Fruit fly (Drosophila melanogaster) whole organism, embryonic: ENCODE results near the gene Osi2.

Experiments
- BtbVII ChIP-seq: fragments of 200-800 bp; sonication (Bioruptor generic); optimal IDR thresholded peaks from 3 replicates; lab custom pipeline; 2017; ENCODE audit warnings: missing biosample characterization, mild to moderate bottlenecking, missing genetic modification characterization
- CG1024 ChIP-seq: fragments of 200-800 bp; sonication (Bioruptor generic); IDR thresholded peaks from 2 replicates; pipeline ENCODE4 v1.3.6; 2022; ENCODE audit warnings: missing biosample characterization, missing genetic modification characterization
- CG10654 ChIP-seq: fragments of 200-800 bp; sonication (Bioruptor generic); optimal IDR thresholded peaks from 2 replicates; lab custom pipeline; 2016; ENCODE audit warnings: missing biosample characterization, missing genetic modification characterization
- CG10959 ChIP-seq: fragments of 200-800 bp; sonication (Bioruptor generic); IDR thresholded peaks from 2 replicates; pipeline ENCODE4 v1.3.6; 2022; ENCODE audit warnings: missing biosample characterization, missing genetic modification characterization
- CG11085 ChIP-seq: fragments of 200-800 bp; sonication (Bioruptor generic); IDR thresholded peaks from 2 replicates; pipeline ENCODE4 v1.3.6; 2022; ENCODE audit warnings: missing biosample characterization, missing genetic modification characterization
- CG12104 ChIP-seq: fragments of 200-800 bp; sonication (Bioruptor generic); optimal IDR thresholded peaks from 3 replicates; lab custom pipeline; 2016; ENCODE audit warnings: missing biosample characterization, missing genetic modification characterization
- CG13287 ChIP-seq: fragments of 200-800 bp; sonication (Bioruptor generic); IDR thresholded peaks from 2 replicates; pipeline ENCODE4 v1.3.6; 2022; ENCODE audit warnings: missing biosample characterization, missing genetic modification characterization; ENCODE audit not compliant: partially characterized antibody
- CG1602 ChIP-seq: fragments of 200-800 bp; sonication (Bioruptor generic); optimal IDR thresholded peaks from 3 replicates; lab custom pipeline; 2016; ENCODE audit warnings: missing biosample characterization, missing genetic modification characterization
- CG1647 ChIP-seq: fragments of 200-800 bp; sonication (Bioruptor generic); optimal IDR thresholded peaks from 3 replicates; lab custom pipeline; 2016; ENCODE audit warnings: missing biosample characterization, missing genetic modification characterization
- CG17361 ChIP-seq: fragments of 200-800 bp; sonication (Bioruptor generic); IDR thresholded peaks from 3 replicates; pipeline ENCODE4 v1.3.6; 2022; ENCODE audit warnings: missing biosample characterization, missing genetic modification characterization
- CG17385 ChIP-seq: fragments of 200-800 bp; sonication (Bioruptor generic); optimal IDR thresholded peaks from 3 replicates; lab custom pipeline; 2018; ENCODE audit warnings: missing biosample characterization, mild to moderate bottlenecking, missing genetic modification characterization
- CG17912 ChIP-seq: fragments of 200-800 bp; sonication (Bioruptor generic); optimal IDR thresholded peaks from 2 replicates; lab custom pipeline; 2018; ENCODE audit warnings: missing biosample characterization, mild to moderate bottlenecking, missing genetic modification characterization
- CG18262 ChIP-seq: fragments of 200-800 bp; optimal IDR thresholded peaks from 3 replicates; lab custom pipeline; 2019; ENCODE audit warnings: missing biosample characterization, mild to moderate bottlenecking, missing genetic modification characterization, moderate library complexity
- CG2129 ChIP-seq: fragments of 200-800 bp; sonication (Bioruptor generic); IDR thresholded peaks from 2 replicates; pipeline ENCODE4 v1.3.6; 2022; ENCODE audit warnings: missing biosample characterization, missing genetic modification characterization; ENCODE audit not compliant: partially characterized antibody
- CG2875 ChIP-seq: fragments of 200-800 bp; sonication (Bioruptor generic); optimal IDR thresholded peaks from 2 replicates; lab custom pipeline; 2017; ENCODE audit warnings: missing biosample characterization, mild to moderate bottlenecking, missing genetic modification characterization, missing genetic modification reagents
- CG3065 ChIP-seq: fragments of 200-800 bp; sonication (Bioruptor generic); optimal IDR thresholded peaks from 2 replicates; lab custom pipeline; 2016; ENCODE audit warnings: missing biosample characterization, missing genetic modification characterization
- CG31224 ChIP-seq: fragments of 200-800 bp; sonication (Bioruptor generic); IDR thresholded peaks from 2 replicates; pipeline ENCODE4 v1.3.6; 2022; ENCODE audit warnings: missing biosample characterization, missing genetic modification characterization
- CG31441 ChIP-seq: fragments of 200-800 bp; sonication (Bioruptor generic); IDR thresholded peaks from 2 replicates; pipeline ENCODE4 v1.3.6; 2022; ENCODE audit warnings: missing biosample characterization, missing genetic modification characterization
- CG34224 ChIP-seq: fragments of 200-800 bp; sonication (Bioruptor generic); IDR thresholded peaks from 3 replicates; pipeline ENCODE4 v1.3.6; 2022; ENCODE audit warnings: missing biosample characterization, missing genetic modification characterization; ENCODE audit not compliant: partially characterized antibody
- CG34422 ChIP-seq: fragments of 200-800 bp; sonication (Bioruptor generic); IDR thresholded peaks from 3 replicates; pipeline ENCODE4 v1.3.6; 2022; ENCODE audit warnings: missing biosample characterization, missing genetic modification characterization
- CG4424 ChIP-seq: fragments of 200-800 bp; sonication (Bioruptor generic); optimal IDR thresholded peaks from 3 replicates; lab custom pipeline; 2016; ENCODE audit warnings: missing biosample characterization, missing genetic modification characterization
- CG4707 ChIP-seq: fragments of 200-800 bp; sonication (Bioruptor generic); optimal IDR thresholded peaks from 2 replicates; lab custom pipeline; 2018; ENCODE audit warnings: missing biosample characterization, mild to moderate bottlenecking, missing genetic modification characterization, moderate library complexity
- CG6791 ChIP-seq: fragments of 200-800 bp; sonication (Bioruptor generic); IDR thresholded peaks from 3 replicates; pipeline ENCODE4 v1.3.6; 2022; ENCODE audit warnings: missing biosample characterization, missing genetic modification characterization; ENCODE audit not compliant: partially characterized antibody
- CG8089 ChIP-seq: fragments of 200-800 bp; sonication (Bioruptor generic); optimal IDR thresholded peaks from 3 replicates; lab custom pipeline; 2016; ENCODE audit warnings: missing biosample characterization, missing genetic modification characterization
- CG8924 ChIP-seq: fragments of 200-800 bp; optimal IDR thresholded peaks from 3 replicates; lab custom pipeline; 2019; ENCODE audit warnings: missing biosample characterization, mild to moderate bottlenecking, missing genetic modification characterization, moderate library complexity
- Chrac-16 ChIP-seq: fragments of 200-800 bp; sonication (Bioruptor generic); optimal IDR thresholded peaks from 3 replicates; lab custom pipeline; 2016; ENCODE audit warnings: missing biosample characterization, missing genetic modification characterization
- Dfd ChIP-seq, 2 experiments: fragments of >200 bp; optimal IDR thresholded peaks; 2 replicates each; lab custom pipeline; 2017; ENCODE audit warnings: missing biosample characterization in 2 of 2, missing genetic modification characterization in 2 of 2
- Doc2 ChIP-seq: fragments of 200-800 bp; sonication (Bioruptor generic); IDR thresholded peaks from 2 replicates; pipeline ENCODE4 v1.3.6; 2022; ENCODE audit warnings: missing biosample characterization, missing genetic modification characterization
- E2f1 ChIP-seq: fragments of 200-800 bp; sonication (Bioruptor generic); IDR thresholded peaks from 2 replicates; pipeline ENCODE4 v1.3.6; 2022; ENCODE audit warnings: missing biosample characterization, missing genetic modification characterization
- Fer3 ChIP-seq: fragments of 200-800 bp; sonication (Bioruptor generic); optimal IDR thresholded peaks from 2 replicates; lab custom pipeline; 2018; ENCODE audit warnings: missing biosample characterization, mild to moderate bottlenecking, missing genetic modification characterization, moderate library complexity
- HHEX ChIP-seq: fragments of 200-800 bp; sonication (Bioruptor generic); optimal IDR thresholded peaks from 3 replicates; lab custom pipeline; 2017; ENCODE audit warnings: missing biosample characterization, mild to moderate bottlenecking, missing genetic modification characterization, missing genetic modification reagents
- Mad ChIP-seq: fragments of 200-800 bp; sonication (Bioruptor generic); optimal IDR thresholded peaks from 2 replicates; lab custom pipeline; 2016; ENCODE audit warnings: missing biosample characterization, missing genetic modification characterization
- Myb ChIP-seq: fragments of 200-800 bp; sonication (Bioruptor generic); optimal IDR thresholded peaks from 2 replicates; lab custom pipeline; 2016; ENCODE audit warnings: missing biosample characterization, missing genetic modification characterization
- NfI ChIP-seq: fragments of 200-800 bp; sonication (Bioruptor generic); optimal IDR thresholded peaks from 3 replicates; lab custom pipeline; 2018; ENCODE audit warnings: missing biosample characterization, mild to moderate bottlenecking, missing genetic modification characterization, moderate library complexity
- Oaz ChIP-seq: fragments of 200-800 bp; sonication (Bioruptor generic); IDR thresholded peaks from 2 replicates; pipeline ENCODE4 v1.3.6; 2022; ENCODE audit warnings: missing biosample characterization, missing genetic modification characterization
- Oli ChIP-seq: fragments of 200-800 bp; sonication (Bioruptor generic); optimal IDR thresholded peaks from 2 replicates; lab custom pipeline; 2018; ENCODE audit warnings: missing biosample characterization, mild to moderate bottlenecking, missing genetic modification characterization, moderate library complexity
- Side ChIP-seq: fragments of 200-800 bp; sonication (Bioruptor generic); optimal IDR thresholded peaks from 2 replicates; lab custom pipeline; 2016; ENCODE audit warnings: missing biosample characterization, missing genetic modification characterization
- ara ChIP-seq: fragments of 200-800 bp; sonication (Bioruptor generic); IDR thresholded peaks from 2 replicates; pipeline ENCODE4 v1.3.6; 2022; ENCODE audit warnings: missing biosample characterization, missing genetic modification characterization
- ash1 ChIP-seq: fragments of 200-800 bp; sonication (Bioruptor generic); optimal IDR thresholded peaks from 2 replicates; lab custom pipeline; 2018; ENCODE audit warnings: missing biosample characterization, mild to moderate bottlenecking, missing genetic modification characterization
- bigmax ChIP-seq: fragments of 200-800 bp; sonication (Bioruptor generic); optimal IDR thresholded peaks from 2 replicates; lab custom pipeline; 2018; ENCODE audit warnings: missing biosample characterization, mild to moderate bottlenecking, missing genetic modification characterization
- ci ChIP-seq: fragments of 200-800 bp; sonication (Bioruptor generic); IDR thresholded peaks from 3 replicates; pipeline ENCODE4 v1.3.6; 2022; ENCODE audit warnings: missing biosample characterization, missing genetic modification characterization
- dpn ChIP-seq, 2 experiments: fragments of 200-800 bp; sonication (Bioruptor generic); optimal IDR thresholded peaks; 3 replicates each; lab custom pipeline; 2016; ENCODE audit warnings: missing biosample characterization in 2 of 2, missing genetic modification characterization in 2 of 2
- gro ChIP-seq: fragments of 200-800 bp; sonication (Bioruptor generic); optimal IDR thresholded peaks from 2 replicates; lab custom pipeline; 2016; ENCODE audit warnings: missing biosample characterization, missing genetic modification characterization
- knrl ChIP-seq: fragments of 200-800 bp; sonication (Bioruptor generic); IDR thresholded peaks from 3 replicates; pipeline ENCODE4 v1.3.6; 2022; ENCODE audit warnings: missing biosample characterization, missing genetic modification characterization; ENCODE audit not compliant: partially characterized antibody
- luna ChIP-seq: fragments of 200-800 bp; sonication (Bioruptor generic); optimal IDR thresholded peaks from 2 replicates; lab custom pipeline; 2016; ENCODE audit warnings: missing biosample characterization, missing genetic modification characterization
- oc ChIP-seq: fragments of 200-800 bp; sonication (Bioruptor generic); optimal IDR thresholded peaks from 2 replicates; lab custom pipeline; 2018; ENCODE audit warnings: missing biosample characterization, mild to moderate bottlenecking, missing genetic modification characterization, moderate library complexity
- psq ChIP-seq: fragments of 200-800 bp; sonication (Bioruptor generic); optimal IDR thresholded peaks from 2 replicates; lab custom pipeline; 2017; ENCODE audit warnings: missing biosample characterization, missing genetic modification characterization
- pum ChIP-seq: fragments of 200-800 bp; sonication (Bioruptor generic); optimal IDR thresholded peaks from 2 replicates; lab custom pipeline; 2016; ENCODE audit warnings: missing biosample characterization, missing genetic modification characterization
- slp2 ChIP-seq: fragments of 200-800 bp; sonication (Bioruptor generic); optimal IDR thresholded peaks from 2 replicates; lab custom pipeline; 2016; ENCODE audit warnings: missing biosample characterization, missing genetic modification characterization
- tap ChIP-seq: fragments of 200-800 bp; optimal IDR thresholded peaks from 3 replicates; lab custom pipeline; 2019; ENCODE audit warnings: missing biosample characterization, mild to moderate bottlenecking, missing genetic modification characterization, moderate library complexity
- tgo ChIP-seq: fragments of 200-800 bp; sonication (Bioruptor generic); IDR thresholded peaks from 3 replicates; pipeline ENCODE4 v1.3.6; 2022; ENCODE audit warnings: missing biosample characterization, missing genetic modification characterization
- zfh1 ChIP-seq: fragments of 200-800 bp; sonication (Bioruptor generic); IDR thresholded peaks from 3 replicates; pipeline ENCODE4 v1.3.6; 2022; ENCODE audit warnings: missing biosample characterization, missing genetic modification characterization

The Osi2 gene

DNA sequence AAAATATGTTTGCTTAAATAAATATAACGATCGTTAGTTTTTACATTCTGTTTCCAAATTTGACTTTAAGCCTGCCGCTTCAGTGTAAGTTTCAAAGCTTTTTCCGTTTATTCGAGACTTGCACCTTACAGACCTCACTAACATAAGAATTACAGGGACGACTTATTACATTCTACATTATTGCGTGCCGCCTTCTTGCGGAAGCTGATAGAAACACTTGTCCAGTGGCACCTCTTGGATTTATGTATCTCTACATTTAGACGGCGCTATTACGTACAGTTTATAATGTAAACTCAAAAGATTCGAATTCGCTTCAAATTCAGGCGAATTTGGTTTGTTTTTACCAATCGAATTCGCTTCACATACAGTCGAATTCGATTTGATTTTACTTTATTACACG is 38.4 kb upstream of the Osi2 start (continued):
- 0 out of 2 replicates have a peak, but pooled peaks have one; percentile 25 for TF ChIP-seq CG11085 (GFP tag; lab: Robert Waterston, UW)
- TF ChIP-seq CG18262 (tag; lab: Kevin White, UChicago), result no peak
- TF ChIP-seq CG1024 (GFP tag; lab: Robert Waterston, UW), result no peak
- no peak for TF ChIP-seq CG1647
- peak; percentile 18 for TF ChIP-seq Chrac-16
- TF ChIP-seq CG2129 (GFP tag; lab: Robert Waterston, UW), result no peak
- no peak for TF ChIP-seq gro (GFP tag; lab: Kevin White, UChicago)
- no peak for TF ChIP-seq ara
- TF ChIP-seq CG13287 (GFP tag; lab: Robert Waterston, UW), result peak; percentile 48; the same call in 1 of the 2 replicates
- TF ChIP-seq CG34422 (GFP tag; lab: Robert Waterston, UW), result no peak
- TF ChIP-seq CG17385 (GFP tag; lab: Kevin White, UChicago), result no peak
- TF ChIP-seq Oli (tag; lab: Kevin White, UChicago), result no peak
- TF ChIP-seq Side (GFP tag; lab: Kevin White, UChicago), result no peak
- TF ChIP-seq psq (GFP tag; lab: Kevin White, UChicago), result no peak
- no peak for TF ChIP-seq ci (GFP tag; lab: Robert Waterston, UW)
- TF ChIP-seq luna (GFP tag; lab: Kevin White, UChicago), result no peak
- TF ChIP-seq tgo, result no peak
- no peak for TF ChIP-seq tap (tag; lab: Kevin White, UChicago)
- TF ChIP-seq CG17361 (GFP tag; lab: Robert Waterston, UW), result no peak
- TF ChIP-seq BtbVII (GFP tag; lab: Kevin White, UChicago), result no peak
- TF ChIP-seq knrl, result peak; percentile 78
- TF ChIP-seq CG34224, result no peak
- TF ChIP-seq CG4424, result no peak
- no peak for TF ChIP-seq slp2
- TF ChIP-seq pum (GFP tag; lab: Kevin White, UChicago), result peak; percentile 7
- no peak for TF ChIP-seq Doc2 (GFP tag; lab: Robert Waterston, UW)
- TF ChIP-seq Mad, result no peak
- TF ChIP-seq Myb (GFP tag; lab: Kevin White, UChicago), result peak; percentile 76
- no peak for TF ChIP-seq CG10654 (GFP tag; lab: Kevin White, UChicago)
- TF ChIP-seq ash1 (GFP tag; lab: Kevin White, UChicago), result no peak
- no peak for TF ChIP-seq CG31441 (GFP tag; lab: Robert Waterston, UW)
- no peak for TF ChIP-seq Fer3 (tag; lab: Kevin White, UChicago)
- TF ChIP-seq NfI (GFP tag; lab: Kevin White, UChicago), result no peak
- TF ChIP-seq CG1602 (GFP tag; lab: Kevin White, UChicago), result no peak
- peak; percentile 39; the same call in 2 of the 3 replicates for TF ChIP-seq zfh1 (GFP tag; lab: Robert Waterston, UW)
- TF ChIP-seq CG6791 (GFP tag; lab: Robert Waterston, UW), result peak; percentile 9; the same call in 1 of the 3 replicates
- TF ChIP-seq Oaz, result no peak
- TF ChIP-seq CG8089 (GFP tag; lab: Kevin White, UChicago), result no peak
- TF ChIP-seq bigmax (GFP tag; lab: Kevin White, UChicago), result no peak
- TF ChIP-seq Dfd (GFP tag; optimal IDR thresholded peaks at IDR 0.05; lab: Kevin White, UChicago), result no peak
- TF ChIP-seq E2f1, result no peak
- no peak for TF ChIP-seq CG3065 (GFP tag; lab: Kevin White, UChicago)
- TF ChIP-seq CG31224 (GFP tag; lab: Robert Waterston, UW), result no peak
- no peak for TF ChIP-seq CG12104 (GFP tag; lab: Kevin White, UChicago)
- TF ChIP-seq CG17912, result no peak
- TF ChIP-seq CG4707, result no peak
- no peak for TF ChIP-seq oc (tag; lab: Kevin White, UChicago)
- no peak for TF ChIP-seq CG10959 (GFP tag; lab: Robert Waterston, UW)
- TF ChIP-seq CG2875 (GFP tag; lab: Kevin White, UChicago), result no peak
- TF ChIP-seq CG8924, result no peak
- TF ChIP-seq dpn (GFP tag; optimal IDR thresholded peaks at IDR 0.05; lab: Kevin White, UChicago), result peak; percentile 3 to 45
- TF ChIP-seq HHEX (GFP tag; lab: Kevin White, UChicago), result no peak
